Fruit fly (Drosophila melanogaster): Measurements from ENCODE around the gene CG2604.

Gene CG2604

dm6 chr3R:5256462-5257146 lies 33.4 kb upstream of the CG2604 start, which contains the start of the genes Enoph and Hph (continued):
- TF ChIP-seq BtbVII (GFP tag; optimal IDR thresholded peaks at IDR 0.05): peak; percentile 47
- peak; percentile 24 for TF ChIP-seq CG4282 (GFP tag; optimal IDR thresholded peaks at IDR 0.05)
- peak; percentile 7 for TF ChIP-seq Lhr (GFP tag; optimal IDR thresholded peaks at IDR 0.05)
- TF ChIP-seq exex (tag; optimal IDR thresholded peaks at IDR 0.05): peak; percentile 11
- TF ChIP-seq seq (GFP tag; IDR thresholded peaks at IDR 0.05): 0 out of 2 replicates have a peak, but pooled peaks have one; percentile 28
- TF ChIP-seq Bdp1 (GFP tag; optimal IDR thresholded peaks at IDR 0.05): no peak
- TF ChIP-seq CG16815 (GFP tag; optimal IDR thresholded peaks at IDR 0.05): peak; percentile 22
- no peak for TF ChIP-seq CG12071 (GFP tag; optimal IDR thresholded peaks at IDR 0.05)
- TF ChIP-seq gt (GFP tag; IDR thresholded peaks at IDR 0.05): no peak
- no peak for TF ChIP-seq CG8281 (tag; optimal IDR thresholded peaks at IDR 0.05)
- TF ChIP-seq MESR4 (GFP tag; optimal IDR thresholded peaks at IDR 0.05): no peak
- TF ChIP-seq CG1792 (GFP tag; optimal IDR thresholded peaks at IDR 0.05): peak; percentile 42
- peak; percentile 1 for TF ChIP-seq Atf-2 (GFP tag; optimal IDR thresholded peaks at IDR 0.05)
- TF ChIP-seq da (GFP tag; optimal IDR thresholded peaks at IDR 0.05): no peak
- TF ChIP-seq CG7745 (tag; optimal IDR thresholded peaks at IDR 0.05): no peak
- TF ChIP-seq CoRest (tag; optimal IDR thresholded peaks at IDR 0.05): peak; percentile 83
- TF ChIP-seq CG13894 (tag; optimal IDR thresholded peaks at IDR 0.05): peak; percentile 52
- peak; percentile 52; the same call in 1 of the 2 replicates for TF ChIP-seq slbo (GFP tag; IDR thresholded peaks at IDR 0.05)
- TF ChIP-seq CG1647 (GFP tag; optimal IDR thresholded peaks at IDR 0.05): no peak
- TF ChIP-seq dmrt99B (tag; optimal IDR thresholded peaks at IDR 0.05): peak; percentile 61
- peak; percentile 50; the same call in 1 of the 3 replicates for TF ChIP-seq CG11560 (tag; IDR thresholded peaks at IDR 0.05)
- peak; percentile 46; the same call in 1 of the 2 replicates for TF ChIP-seq Xrp1 (GFP tag; IDR thresholded peaks at IDR 0.05)
- TF ChIP-seq CG16779 (GFP tag; IDR thresholded peaks at IDR 0.05): 0 out of 2 replicates have a peak, but pooled peaks have one; percentile 23
- no peak for TF ChIP-seq gsb (GFP tag; IDR thresholded peaks at IDR 0.05)
- peak; percentile 55 for TF ChIP-seq CG8924 (tag; optimal IDR thresholded peaks at IDR 0.05)
- TF ChIP-seq CG8765 (GFP tag; IDR thresholded peaks at IDR 0.05): peak; percentile 39; the same call in 1 of the 2 replicates
- TF ChIP-seq peb (GFP tag; IDR thresholded peaks at IDR 0.05): no peak
- peak; percentile 69 for TF ChIP-seq tin (GFP tag; optimal IDR thresholded peaks at IDR 0.05)
- peak; percentile 73 for TF ChIP-seq CG11504 (tag; optimal IDR thresholded peaks at IDR 0.05)
- TF ChIP-seq CG4424 (GFP tag; optimal IDR thresholded peaks at IDR 0.05): peak; percentile 66
- peak; percentile 50 for TF ChIP-seq Vsx1 (GFP tag; optimal IDR thresholded peaks at IDR 0.05)
- TF ChIP-seq CG6791 (GFP tag; IDR thresholded peaks at IDR 0.05; ENCODE audit: partially characterized antibody): peak; percentile 80
- no peak for TF ChIP-seq CG3726 (GFP tag; IDR thresholded peaks at IDR 0.05)
- peak; percentile 57 for TF ChIP-seq CG12942 (GFP tag; optimal IDR thresholded peaks at IDR 0.05)
- no peak for TF ChIP-seq fru (optimal IDR thresholded peaks at IDR 0.05)
- TF ChIP-seq fd3F (GFP tag; optimal IDR thresholded peaks at IDR 0.05): peak; percentile 56
- TF ChIP-seq tna (GFP tag; IDR thresholded peaks at IDR 0.05; ENCODE audit: partially characterized antibody): peak; percentile 69; the same call in 1 of the 2 replicates
- peak; percentile 67 for TF ChIP-seq Bgb (GFP tag; IDR thresholded peaks at IDR 0.05; ENCODE audit: partially characterized antibody)
- TF ChIP-seq cwo (GFP tag; optimal IDR thresholded peaks at IDR 0.05): peak; percentile 52
- TF ChIP-seq CG15696 (tag; optimal IDR thresholded peaks at IDR 0.05): peak; percentile 57
- TF ChIP-seq CG3163 (GFP tag; optimal IDR thresholded peaks at IDR 0.05): peak; percentile 14
- peak; percentile 58 for TF ChIP-seq Dip3 (GFP tag; optimal IDR thresholded peaks at IDR 0.05)
- peak; percentile 30 for TF ChIP-seq maf-S (GFP tag; optimal IDR thresholded peaks at IDR 0.05)
- TF ChIP-seq tgo (GFP tag; IDR thresholded peaks at IDR 0.05): peak; percentile 55
- peak; percentile 91 for TF ChIP-seq sens (GFP tag)
- no peak for TF ChIP-seq cato (GFP tag; optimal IDR thresholded peaks at IDR 0.05; ENCODE audit: borderline replicate concordance)
- peak; percentile 25 for TF ChIP-seq crc (GFP tag; optimal IDR thresholded peaks at IDR 0.05)
- TF ChIP-seq amos (GFP tag; IDR thresholded peaks at IDR 0.05; ENCODE audit: partially characterized antibody): peak; percentile 86
- no peak for TF ChIP-seq Nf-YB (GFP tag; optimal IDR thresholded peaks at IDR 0.05)
